Worm (Caenorhabditis elegans) whole organism, L4 larva: ENCODE measurements around the gene erfa-3.
A peak's percentile ranks its signal among the peaks of the same experiment; 100 is the strongest.

Experiments used
- D1046.2 ChIP-seq: fragments of 200-800 bp; sonication (Bioruptor generic); IDR thresholded peaks from 2 replicates; pipeline ENCODE4 v1.3.6; 2022; ENCODE audit warnings: missing genetic modification characterization, missing compliant biosample characterization
- F10B5.3 ChIP-seq: sonication (generic microtip); optimal IDR thresholded peaks from 2 replicates; lab custom pipeline; 2016; ENCODE audit warnings: mild to moderate bottlenecking, missing genetic modification characterization, missing compliant biosample characterization
- F44E2.7 ChIP-seq: fragments of 200-800 bp; sonication (Bioruptor generic); IDR thresholded peaks from 2 replicates; pipeline ENCODE4 v2.1.2; 2022; ENCODE audit warnings: missing genetic modification characterization, missing compliant biosample characterization
- F49E8.2 ChIP-seq: sonication (generic microtip); optimal IDR thresholded peaks from 2 replicates; lab custom pipeline; 2016; ENCODE audit warnings: missing compliant biosample characterization, mild to moderate bottlenecking, missing genetic modification characterization, borderline replicate concordance
- Y75B8A.6 ChIP-seq: fragments of 200-800 bp; sonication (Bioruptor generic); IDR thresholded peaks from 2 replicates; pipeline ENCODE4 v1.3.6; 2022; ENCODE audit warnings: missing genetic modification reagents, missing genetic modification characterization, missing compliant biosample characterization
- ZK337.2 ChIP-seq: fragments of 200-800 bp; sonication (Bioruptor generic); IDR thresholded peaks from 2 replicates; pipeline ENCODE4 v1.3.6; 2022; ENCODE audit warnings: missing genetic modification reagents, missing genetic modification characterization, missing compliant biosample characterization
- aha-1 ChIP-seq: fragments of 150-350 bp; peaks from one replicate; lab custom pipeline; 2014; ENCODE audit warnings: missing biosample characterization, missing genetic modification characterization
- aly-2 ChIP-seq: sonication (generic microtip); optimal IDR thresholded peaks from 2 replicates; lab custom pipeline; 2018; ENCODE audit warnings: missing biosample characterization, missing genetic modification characterization
- ama-1 ChIP-seq: fragments of 150-350 bp; optimal IDR thresholded peaks from 2 replicates; lab custom pipeline; 2014; ENCODE audit warnings: inconsistent platforms, mixed read lengths
- attf-4 ChIP-seq: sonication (generic microtip); optimal IDR thresholded peaks from 3 replicates; lab custom pipeline; 2017; ENCODE audit warnings: missing biosample characterization, missing genetic modification characterization
- ceh-20 ChIP-seq: fragments of 200-800 bp; sonication (Bioruptor generic); IDR thresholded peaks from 2 replicates; pipeline ENCODE4 v1.3.6; 2022; ENCODE audit warnings: missing genetic modification reagents, missing genetic modification characterization, missing compliant biosample characterization
- ceh-44 ChIP-seq: fragments of 200-800 bp; sonication (Bioruptor generic); IDR thresholded peaks from 2 replicates; pipeline ENCODE4 v1.3.6; 2022; ENCODE audit warnings: missing genetic modification reagents, missing genetic modification characterization, missing compliant biosample characterization
- ceh-82 ChIP-seq: sonication (generic microtip); optimal IDR thresholded peaks from 2 replicates; lab custom pipeline; 2017; ENCODE audit warnings: missing biosample characterization, missing genetic modification characterization
- cey-2 ChIP-seq: sonication (generic microtip); optimal IDR thresholded peaks from 3 replicates; lab custom pipeline; 2017; ENCODE audit warnings: missing genetic modification characterization, mild to moderate bottlenecking, missing compliant biosample characterization, antibody characterized with exemption, borderline replicate concordance; ENCODE audit not compliant: insufficient read depth
- dmd-6 ChIP-seq: fragments of 200-800 bp; sonication (Bioruptor generic); IDR thresholded peaks from 2 replicates; pipeline ENCODE4 v1.3.6; 2022; ENCODE audit warnings: missing genetic modification reagents, missing genetic modification characterization, missing compliant biosample characterization
- hif-1 ChIP-seq, 2 experiments: sonication (generic microtip); optimal IDR thresholded peaks; 2 replicates each; lab custom pipeline; 2016 to 2017; ENCODE audit warnings: missing compliant biosample characterization in 2 of 2, missing genetic modification characterization in 2 of 2, missing genetic modification reagents in 2 of 2, missing genotype in 2 of 2, mild to moderate bottlenecking in 1 of 2
- hlh-11 ChIP-seq: fragments of 200-800 bp; sonication (Bioruptor generic); optimal IDR thresholded peaks from 2 replicates; lab custom pipeline; 2018; ENCODE audit warnings: mild to moderate bottlenecking, missing genetic modification characterization, missing compliant biosample characterization
- hlh-30 ChIP-seq: sonication (generic microtip); optimal IDR thresholded peaks from 2 replicates; lab custom pipeline; 2017; ENCODE audit warnings: antibody characterized with exemption, mild to moderate bottlenecking, missing genetic modification characterization, missing compliant biosample characterization; ENCODE audit not compliant: insufficient read depth
- lim-7 ChIP-seq: fragments of 200-800 bp; sonication (Bioruptor generic); IDR thresholded peaks from 2 replicates; pipeline ENCODE4 v1.3.6; 2022; ENCODE audit warnings: missing genetic modification characterization, missing compliant biosample characterization
- lin-15B ChIP-seq: fragments of 150-350 bp; sonication (generic microtip); optimal IDR thresholded peaks from 3 replicates; lab custom pipeline; 2014; ENCODE audit warnings: missing biosample characterization, missing genetic modification characterization
- lin-39 ChIP-seq: fragments of 150-350 bp; optimal IDR thresholded peaks from 2 replicates; lab custom pipeline; 2014; ENCODE audit warnings: missing biosample characterization, missing genetic modification reagents, missing genetic modification characterization
- lir-3 ChIP-seq: sonication (generic microtip); optimal IDR thresholded peaks from 2 replicates; lab custom pipeline; 2016; ENCODE audit warnings: mild to moderate bottlenecking, missing genetic modification characterization, missing compliant biosample characterization
- mdt-29 ChIP-seq: fragments of 200-800 bp; sonication (Bioruptor generic); IDR thresholded peaks from 2 replicates; pipeline ENCODE4 v1.3.6; 2022; ENCODE audit warnings: missing genetic modification reagents, missing genetic modification characterization, missing compliant biosample characterization
- mep-1 ChIP-seq: fragments of 150-350 bp; sonication (generic microtip); optimal IDR thresholded peaks from 3 replicates; lab custom pipeline; 2014; ENCODE audit warnings: missing biosample characterization, missing genetic modification characterization
- mxl-3 ChIP-seq: fragments of 200-800 bp; sonication (Bioruptor generic); optimal IDR thresholded peaks from 2 replicates; lab custom pipeline; 2018; ENCODE audit warnings: mild to moderate bottlenecking, missing genetic modification characterization, missing compliant biosample characterization
- nhr-102 ChIP-seq: sonication (generic microtip); optimal IDR thresholded peaks from 2 replicates; lab custom pipeline; 2016; ENCODE audit warnings: mild to moderate bottlenecking, missing genetic modification characterization, moderate library complexity, missing compliant biosample characterization
- nhr-11 ChIP-seq: fragments of 150-350 bp; optimal IDR thresholded peaks from 2 replicates; lab custom pipeline; 2014; ENCODE audit warnings: missing biosample characterization, missing genetic modification characterization
- nhr-25 ChIP-seq: sonication (generic microtip); optimal IDR thresholded peaks from 2 replicates; lab custom pipeline; 2017; ENCODE audit warnings: missing genetic modification characterization, mild to moderate bottlenecking, missing compliant biosample characterization, antibody characterized with exemption, moderate library complexity, borderline replicate concordance; ENCODE audit not compliant: insufficient read depth
- nhr-28 ChIP-seq: fragments of 150-350 bp; optimal IDR thresholded peaks from 2 replicates; lab custom pipeline; 2014; ENCODE audit warnings: missing biosample characterization, missing genetic modification characterization
- nhr-48 ChIP-seq: sonication (generic microtip); optimal IDR thresholded peaks from 2 replicates; lab custom pipeline; 2016; ENCODE audit warnings: mild to moderate bottlenecking, missing genetic modification characterization, missing compliant biosample characterization
- nhr-77 ChIP-seq: fragments of 150-350 bp; optimal IDR thresholded peaks from 2 replicates; lab custom pipeline; 2014; ENCODE audit warnings: missing biosample characterization, missing genetic modification characterization
- pqm-1 ChIP-seq: sonication (generic microtip); optimal IDR thresholded peaks from 2 replicates; lab custom pipeline; 2017; ENCODE audit warnings: missing biosample characterization, missing genetic modification characterization
- spr-3 ChIP-seq: fragments of 200-800 bp; sonication (Bioruptor generic); optimal IDR thresholded peaks from 2 replicates; lab custom pipeline; 2018; ENCODE audit warnings: mild to moderate bottlenecking, missing genetic modification characterization, missing compliant biosample characterization
- unc-62 ChIP-seq, 3 experiments: fragments of 150-350 bp in 1 of 3; sonication (generic microtip); optimal IDR thresholded peaks in 2 of 3; peaks in 1 of 3; 1 replicate in 1 of 3; 2 replicates in 2 of 3; lab custom pipeline; 2014 to 2017; ENCODE audit warnings: missing biosample characterization in 3 of 3, missing genetic modification characterization in 3 of 3, missing genetic modification reagents in 3 of 3, missing genotype in 1 of 3
- zfp-3 ChIP-seq: fragments of 200-800 bp; sonication (Bioruptor generic); conservative IDR thresholded peaks from 2 replicates; pipeline ENCODE4 v1.3.6; 2022; ENCODE audit warnings: missing genetic modification reagents, missing genetic modification characterization, missing compliant biosample characterization

erfa-3 gene

ce11 chrV:11156589-11156988 lies 43.7 kb upstream of the erfa-3 start (continued):
- no peak for TF ChIP-seq nhr-77
- no peak for TF ChIP-seq mxl-3 (GFP tag; lab: Kevin White, UChicago)
- TF ChIP-seq F10B5.3 (tag; lab: Kevin White, UChicago): no peak

- no peak for TF ChIP-seq lir-3
- TF ChIP-seq hif-1 (tag; optimal IDR thresholded peaks at IDR 0.05; lab: Kevin White, UChicago): no peak
- no peak for TF ChIP-seq lin-15B (tag; lab: Kevin White, UChicago)
- no peak for TF ChIP-seq dmd-6 (GFP tag; lab: Robert Waterston, UW)
- TF ChIP-seq mdt-29 (GFP tag; lab: Robert Waterston, UW): no peak
- no peak for TF ChIP-seq ZK337.2 (GFP tag; lab: Robert Waterston, UW)
- no peak for TF ChIP-seq cey-2 (tag; lab: Kevin White, UChicago)
- TF ChIP-seq pqm-1 (tag; lab: Kevin White, UChicago): no peak
- no peak for TF ChIP-seq spr-3
- no peak for TF ChIP-seq lin-39 (tag; lab: Kevin White, UChicago)
- no peak for TF ChIP-seq nhr-11
- no peak for TF ChIP-seq hlh-11
- TF ChIP-seq D1046.2 (GFP tag; lab: Robert Waterston, UW): no peak
These were observed 42.7 kb upstream of the erfa-3 start, which contains the start of gene srg-38 for ce11 chrV:11155553-11155952. srg-38 (minus strand) TSS chrV:11155653.

- no peak for TF ChIP-seq ceh-82 (tag; lab: Kevin White, UChicago)
These were observed 39.4 kb upstream of the erfa-3 start, which contains the start of gene srg-39 for ce11 chrV:11152333-11152732. srg-39 (minus strand) TSS chrV:11152433.

ce11 chrV:11149405-11149804 lies 36.5 kb upstream of the erfa-3 start, which contains the start of gene T19C4.1:
T19C4.1 (plus strand) TSS chrV:11149705.
- TF ChIP-seq F44E2.7 (GFP tag; lab: Robert Waterston, UW) (no peak), nhr-11 (no peak), aly-2 (tag; lab: Kevin White, UChicago) (no peak), mxl-3 (GFP tag; lab: Kevin White, UChicago) (no peak), F49E8.2 (tag; lab: Kevin White, UChicago) (no peak)

- no peak for TF ChIP-seq attf-4 (tag; lab: Kevin White, UChicago)
- peak; percentile 35 for TF ChIP-seq nhr-28 (tag; lab: Kevin White, UChicago)
- no peak for TF ChIP-seq ceh-44 (GFP tag; lab: Robert Waterston, UW)
- no peak for TF ChIP-seq ama-1
- TF ChIP-seq, all 104 proteins: peak for 1
These were observed 36.1 kb upstream of the erfa-3 start for ce11 chrV:11148971-11149370.

- TF ChIP-seq mep-1 (tag; lab: Kevin White, UChicago): peak; percentile 62
- no peak for TF ChIP-seq Y75B8A.6 (GFP tag; lab: Robert Waterston, UW)
- TF ChIP-seq ama-1: peak; percentile 44
- no peak for TF ChIP-seq ceh-20 (GFP tag; lab: Robert Waterston, UW)
- peak; percentile 35 for TF ChIP-seq nhr-102 (tag; lab: Kevin White, UChicago)
- peak in 1 of 2 experiments; percentile 27 for TF ChIP-seq unc-62 (GFP tag; optimal IDR thresholded peaks at IDR 0.05 in 1 of 2; lab: Kevin White, UChicago)
- no peak for TF ChIP-seq unc-62 (tag; optimal IDR thresholded peaks at IDR 0.05; lab: Kevin White, UChicago)
- TF ChIP-seq hlh-30 (tag; lab: Kevin White, UChicago): peak; percentile 30
- TF ChIP-seq lim-7 (GFP tag; lab: Robert Waterston, UW): no peak
- peak; percentile 62 for TF ChIP-seq nhr-25 (tag; lab: Kevin White, UChicago)
- TF ChIP-seq aha-1 (tag; lab: Kevin White, UChicago): peak; percentile 98
- TF ChIP-seq nhr-48 (tag; lab: Kevin White, UChicago): peak; percentile 71
- TF ChIP-seq cey-2 (tag; lab: Kevin White, UChicago): peak; percentile 26
- peak; percentile 81; the same call in 1 of the 2 replicates for TF ChIP-seq zfp-3 (GFP tag; lab: Robert Waterston, UW)
These were observed 34.9 kb upstream of the erfa-3 start for ce11 chrV:11147780-11148144.
